Worm (Caenorhabditis elegans): ENCODE measurements around the gene clec-67.

Gene clec-67

DNA sequence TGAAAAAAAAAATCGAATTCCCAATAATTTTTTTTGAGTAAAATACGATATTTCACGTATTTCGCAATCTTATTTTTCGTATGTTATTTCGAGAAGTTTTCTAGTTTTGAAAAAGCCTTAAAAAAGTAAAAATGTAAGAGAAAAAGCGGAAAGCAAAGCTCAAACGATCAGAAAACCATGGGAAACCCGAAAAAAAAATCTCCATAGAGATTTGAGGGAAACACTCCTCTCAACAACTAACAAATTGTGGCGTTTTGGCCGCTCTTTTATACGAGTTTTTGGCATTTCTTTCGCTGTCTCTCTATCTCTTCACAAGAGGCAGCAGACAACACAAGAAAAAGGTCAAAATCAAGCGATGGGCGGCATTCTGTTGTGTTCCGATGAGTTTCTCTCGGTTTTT is 47.5 kb upstream of the clec-67 start (continued):
- TF ChIP-seq nhr-76 (tag; optimal IDR thresholded peaks at IDR 0.05) (no peak), lin-39 (tag; optimal IDR thresholded peaks at IDR 0.05) (no peak), jun-1 (tag; optimal IDR thresholded peaks at IDR 0.05) (peak; percentile 14), nhr-28 (tag; optimal IDR thresholded peaks at IDR 0.05) (no peak), egl-5 (tag; optimal IDR thresholded peaks at IDR 0.05) (no peak), unc-62 (GFP tag; optimal IDR thresholded peaks at IDR 0.05) (no peak)

DNA sequence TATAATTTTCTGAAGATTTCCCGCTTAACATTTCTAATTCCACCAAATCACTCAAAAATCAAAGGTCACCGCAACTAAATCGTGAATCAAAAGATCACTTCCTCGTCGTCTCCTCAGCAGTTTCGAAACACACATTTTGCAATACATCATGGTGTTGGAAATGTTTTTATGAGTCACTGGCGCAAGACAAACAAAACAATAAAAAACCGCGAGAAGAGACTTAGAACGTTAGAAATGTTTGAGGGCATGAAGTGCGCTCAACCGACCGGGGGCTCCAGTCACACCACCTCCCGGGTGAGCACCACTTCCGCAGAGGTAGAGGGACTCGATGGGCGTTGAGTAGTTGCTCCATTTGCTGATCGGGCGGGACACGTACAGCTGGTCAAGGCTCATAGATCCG is 46.7 kb upstream of the clec-67 start:
- TF ChIP-seq zag-1 (tag; optimal IDR thresholded peaks at IDR 0.05) (no peak), unc-39 (tag; optimal IDR thresholded peaks at IDR 0.05) (no peak), nhr-67 (tag; optimal IDR thresholded peaks at IDR 0.05) (no peak), ama-1 (optimal IDR thresholded peaks at IDR 0.05) (no peak), elt-2 (tag; optimal IDR thresholded peaks at IDR 0.05) (peak; percentile 19), nhr-28 (tag; optimal IDR thresholded peaks at IDR 0.05) (no peak), fkh-10 (GFP tag; optimal IDR thresholded peaks at IDR 0.05) (no peak), nhr-23 (tag; optimal IDR thresholded peaks at IDR 0.05) (peak; percentile 31), lin-15B (tag; optimal IDR thresholded peaks at IDR 0.05) (peak; percentile 30), hmg-11 (tag; optimal IDR thresholded peaks at IDR 0.05) (no peak), nhr-77 (tag; optimal IDR thresholded peaks at IDR 0.05) (no peak), ceh-16 (tag; optimal IDR thresholded peaks at IDR 0.05) (no peak), ztf-4 (tag; optimal IDR thresholded peaks at IDR 0.05) (no peak), ceh-9 (tag; optimal IDR thresholded peaks at IDR 0.05) (no peak), jun-1 (tag; optimal IDR thresholded peaks at IDR 0.05) (peak; percentile 85), daf-12 (tag; optimal IDR thresholded peaks at IDR 0.05) (no peak), nhr-76 (tag; optimal IDR thresholded peaks at IDR 0.05) (no peak), tbx-2 (tag; optimal IDR thresholded peaks at IDR 0.05) (no peak), lin-39 (tag; optimal IDR thresholded peaks at IDR 0.05) (peak; percentile 66), eor-1 (tag; optimal IDR thresholded peaks at IDR 0.05) (no peak), egl-27 (tag; optimal IDR thresholded peaks at IDR 0.05) (peak; percentile 63), ztf-11 (tag; optimal IDR thresholded peaks at IDR 0.05) (no peak), elt-1 (tag; optimal IDR thresholded peaks at IDR 0.05) (no peak), nfya-1 (tag; optimal IDR thresholded peaks at IDR 0.05; ENCODE audit: insufficient read depth) (peak; percentile 12), ZK546.5 (tag; optimal IDR thresholded peaks at IDR 0.05) (no peak), fkh-2 (tag; optimal IDR thresholded peaks at IDR 0.05) (no peak), sea-2 (GFP tag; optimal IDR thresholded peaks at IDR 0.05) (no peak), lsy-12 (tag; optimal IDR thresholded peaks at IDR 0.05) (no peak), nhr-237 (tag; optimal IDR thresholded peaks at IDR 0.05) (no peak), elt-3 (tag; optimal IDR thresholded peaks at IDR 0.05) (no peak), fos-1 (tag; optimal IDR thresholded peaks at IDR 0.05) (peak; percentile 66), nhr-25 (tag; optimal IDR thresholded peaks at IDR 0.05) (no peak), unc-62 (GFP tag; optimal IDR thresholded peaks at IDR 0.05) (no peak), pqm-1 (tag; optimal IDR thresholded peaks at IDR 0.05) (peak; percentile 31), mdl-1 (tag; optimal IDR thresholded peaks at IDR 0.05) (no peak), ceh-28 (tag; optimal IDR thresholded peaks at IDR 0.05) (no peak), skn-1 (tag; optimal IDR thresholded peaks at IDR 0.05) (no peak), aly-2 (tag; optimal IDR thresholded peaks at IDR 0.05) (no peak), snpc-4 (tag; optimal IDR thresholded peaks at IDR 0.05) (peak; percentile 22), nhr-43 (tag; optimal IDR thresholded peaks at IDR 0.05; ENCODE audit: poor library complexity, severe bottlenecking) (no peak), R02D3.7 (tag; optimal IDR thresholded peaks at IDR 0.05) (no peak), nhr-12 (tag; optimal IDR thresholded peaks at IDR 0.05) (no peak), pha-4 (tag; optimal IDR thresholded peaks at IDR 0.05) (peak; percentile 80), mml-1 (tag; optimal IDR thresholded peaks at IDR 0.05) (no peak), egl-5 (tag; optimal IDR thresholded peaks at IDR 0.05) (peak; percentile 100), ceh-82 (tag; optimal IDR thresholded peaks at IDR 0.05) (no peak), nhr-11 (tag; optimal IDR thresholded peaks at IDR 0.05) (no peak)
